ENCODE assay signal across 4 worm cellular contexts in genomic region chrV:16174109-16174508, ce11.
TF ChIP-seq lines count a peak whose summit lies in the region.

No protein-coding gene starts in this region.

TF ChIP-seq in whole organism, L1 larva, 84 proteins besides CTCF, POLR2A, EP300 and RAD21:
- TF ChIP-seq nhr-85 (tag; lab: Kevin White, UChicago) (peak; percentile 14), pag-3 (tag; optimal IDR thresholded peaks at IDR 0.05; lab: Kevin White, UChicago; ENCODE audit: borderline replicate concordance, insufficient read depth) (no peak), ces-1 (GFP tag; optimal IDR thresholded peaks at IDR 0.05; lab: Kevin White, UChicago) (no peak), swsn-7 (tag; optimal IDR thresholded peaks at IDR 0.05; lab: Kevin White, UChicago) (no peak), elt-2 (tag; optimal IDR thresholded peaks at IDR 0.05; lab: Kevin White, UChicago) (peak; percentile 57), dsc-1 (tag; optimal IDR thresholded peaks at IDR 0.05; lab: Kevin White, UChicago) (no peak), ceh-82 (tag; optimal IDR thresholded peaks at IDR 0.05; lab: Kevin White, UChicago) (no peak), pqm-1 (tag; optimal IDR thresholded peaks at IDR 0.05; lab: Kevin White, UChicago) (peak; percentile 16), sptf-1 (tag; optimal IDR thresholded peaks at IDR 0.05; lab: Kevin White, UChicago) (no peak)

TF ChIP-seq in whole organism, L2 larva, 48 proteins besides CTCF, POLR2A, EP300 and RAD21:
- TF ChIP-seq lin-39 (tag; optimal IDR thresholded peaks at IDR 0.05; lab: Kevin White, UChicago) (no peak), ceh-16 (tag; optimal IDR thresholded peaks at IDR 0.05; lab: Kevin White, UChicago) (no peak), peb-1 (tag; optimal IDR thresholded peaks at IDR 0.05; lab: Kevin White, UChicago) (no peak), fos-1 (tag; optimal IDR thresholded peaks at IDR 0.05; lab: Kevin White, UChicago) (peak; percentile 35)

TF ChIP-seq in whole organism, L3 larva, 47 proteins besides CTCF, POLR2A, EP300 and RAD21:
- TF ChIP-seq ztf-4 (tag; optimal IDR thresholded peaks at IDR 0.05; lab: Kevin White, UChicago): no peak
- no peak for TF ChIP-seq hmg-11 (tag; optimal IDR thresholded peaks at IDR 0.05; lab: Kevin White, UChicago)
- no peak for TF ChIP-seq fkh-10 (GFP tag; optimal IDR thresholded peaks at IDR 0.05; lab: Kevin White, UChicago)
- TF ChIP-seq nhr-12 (tag; optimal IDR thresholded peaks at IDR 0.05; lab: Kevin White, UChicago): no peak
- peak; percentile 23 for TF ChIP-seq elt-2 (tag; optimal IDR thresholded peaks at IDR 0.05; lab: Kevin White, UChicago)

TF ChIP-seq in whole organism, late embryonic, 69 proteins besides CTCF, POLR2A, EP300 and RAD21:
- no peak for TF ChIP-seq pax-1 (tag; optimal IDR thresholded peaks at IDR 0.05; lab: Kevin White, UChicago)
- peak; percentile 93 for TF ChIP-seq elt-2 (tag; optimal IDR thresholded peaks at IDR 0.05; lab: Kevin White, UChicago)
- TF ChIP-seq sdc-2 (tag; optimal IDR thresholded peaks at IDR 0.05; lab: Kevin White, UChicago): no peak
- TF ChIP-seq pat-9 (tag; optimal IDR thresholded peaks at IDR 0.05; lab: Kevin White, UChicago): no peak
- TF ChIP-seq ceh-9 (tag; optimal IDR thresholded peaks at IDR 0.05; lab: Kevin White, UChicago): no peak
TF ChIP-seq in whole organism, late embryonic: peak in this region for 1.

Comparison
In these comparisons a context has a peak if more than half of its experiments do, and no peak if none do; other contexts are left out.
1. Of the 10 proteins assayed by ChIP-seq in both whole organism, L1 larva and whole organism, late embryonic: peak only in whole organism, L1 larva: pqm-1; only in whole organism, late embryonic: none; in both: elt-2; in neither: 8.